Fruit fly (Drosophila melanogaster): ENCODE results near the gene Ppm1.

DNA sequence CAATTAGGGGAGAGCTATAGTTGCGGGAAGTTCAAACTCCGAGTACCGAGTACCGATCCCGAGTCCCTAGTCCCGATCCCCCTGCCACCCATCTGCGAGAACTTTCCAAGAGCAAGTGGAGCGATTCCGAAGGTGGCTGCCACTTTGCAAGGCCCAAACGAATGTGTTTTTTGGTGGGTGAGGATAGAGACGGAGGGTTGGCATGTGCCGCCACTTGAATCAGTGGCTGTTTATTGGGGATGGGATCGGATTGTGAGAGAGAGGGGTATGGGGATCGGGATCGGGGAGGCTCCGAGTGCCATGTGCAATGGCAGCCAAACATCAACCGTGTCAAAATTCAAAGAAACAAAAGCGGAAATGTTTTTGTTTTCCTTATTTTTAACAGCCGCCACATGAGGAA lies 11.1 kb downstream of the Ppm1 start:
- TF ChIP-seq fd96Ca (GFP tag; IDR thresholded peaks at IDR 0.05), result no peak
- TF ChIP-seq CG32121 (GFP tag; IDR thresholded peaks at IDR 0.05), result no peak
- TF ChIP-seq Ets98B (GFP tag; IDR thresholded peaks at IDR 0.05), result no peak
- no peak for TF ChIP-seq Pif1B (GFP tag; optimal IDR thresholded peaks at IDR 0.05)
- TF ChIP-seq CG8301 (tag; optimal IDR thresholded peaks at IDR 0.05), result no peak
- no peak for TF ChIP-seq EcR (GFP tag; optimal IDR thresholded peaks at IDR 0.05)

Data from whole organism, pupa.